Worm (Caenorhabditis elegans): ENCODE results near the gene pef-1.

Gene pef-1

DNA sequence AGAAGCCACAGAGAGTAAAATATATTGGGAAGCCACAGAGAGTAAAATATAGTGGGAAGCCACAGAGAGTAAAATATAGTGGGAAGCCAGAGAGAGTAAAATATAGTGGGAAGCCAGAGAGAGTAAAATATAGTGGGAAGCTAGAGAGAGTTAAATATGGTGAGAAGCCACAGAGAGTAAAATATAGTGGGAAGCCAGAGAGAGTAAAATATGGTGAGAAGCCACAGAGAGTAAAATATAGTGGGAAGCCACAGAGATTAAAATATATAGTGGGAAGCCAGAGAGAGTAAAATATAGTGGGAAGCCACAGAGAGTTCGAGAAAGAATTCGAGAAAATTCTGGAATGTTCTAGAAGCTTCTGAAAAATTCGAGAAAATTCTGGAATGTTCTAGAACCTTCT is 5.3 kb upstream of the pef-1 start:
- TF ChIP-seq ztf-16 (tag; optimal IDR thresholded peaks at IDR 0.05) (peak; percentile 42), ceh-31 (tag; optimal IDR thresholded peaks at IDR 0.05) (peak; percentile 81), F13H6.1 (tag; optimal IDR thresholded peaks at IDR 0.05) (peak; percentile 79), lim-6 (tag; optimal IDR thresholded peaks at IDR 0.05) (peak; percentile 91), zip-5 (tag; optimal IDR thresholded peaks at IDR 0.05) (peak; percentile 34), unc-86 (tag; optimal IDR thresholded peaks at IDR 0.05) (peak; percentile 35), ceh-14 (tag; optimal IDR thresholded peaks at IDR 0.05) (peak; percentile 83), pat-9 (tag; optimal IDR thresholded peaks at IDR 0.05) (peak; percentile 89), sdc-2 (tag; optimal IDR thresholded peaks at IDR 0.05) (peak; percentile 72), hlh-8 (tag; optimal IDR thresholded peaks at IDR 0.05) (peak; percentile 91), tbx-7 (tag; optimal IDR thresholded peaks at IDR 0.05) (peak; percentile 62), lin-11 (tag; optimal IDR thresholded peaks at IDR 0.05) (peak; percentile 94), eyg-1 (tag; optimal IDR thresholded peaks at IDR 0.05) (peak; percentile 57), fax-1 (tag; optimal IDR thresholded peaks at IDR 0.05) (peak; percentile 79), C08G9.2 (tag; optimal IDR thresholded peaks at IDR 0.05) (peak; percentile 76), elt-2 (tag; optimal IDR thresholded peaks at IDR 0.05) (peak; percentile 19), pqm-1 (tag; optimal IDR thresholded peaks at IDR 0.05) (peak; percentile 96), npax-4 (tag; optimal IDR thresholded peaks at IDR 0.05) (peak; percentile 79), ttx-3 (tag; optimal IDR thresholded peaks at IDR 0.05) (peak; percentile 41), elt-4 (tag; optimal IDR thresholded peaks at IDR 0.05) (peak; percentile 97), sox-4 (tag; optimal IDR thresholded peaks at IDR 0.05) (peak; percentile 94), rnt-1 (tag; optimal IDR thresholded peaks at IDR 0.05) (peak; percentile 65), hlh-13 (GFP tag; optimal IDR thresholded peaks at IDR 0.05) (peak; percentile 95), ceh-24 (tag; optimal IDR thresholded peaks at IDR 0.05) (peak; percentile 12), gmeb-2 (tag; optimal IDR thresholded peaks at IDR 0.05) (peak; percentile 80), T23F11.4 (GFP tag; optimal IDR thresholded peaks at IDR 0.05) (peak; percentile 56), ceh-19 (GFP tag; optimal IDR thresholded peaks at IDR 0.05) (peak; percentile 91), fkh-6 (tag; optimal IDR thresholded peaks at IDR 0.05) (peak; percentile 90), hlh-6 (tag; optimal IDR thresholded peaks at IDR 0.05) (peak; percentile 88), mec-3 (tag; optimal IDR thresholded peaks at IDR 0.05; ENCODE audit: borderline replicate concordance) (peak; percentile 76), tbx-2 (tag; optimal IDR thresholded peaks at IDR 0.05) (peak; percentile 97), ceh-18 (tag; optimal IDR thresholded peaks at IDR 0.05) (peak; percentile 34), pha-2 (tag; optimal IDR thresholded peaks at IDR 0.05) (peak; percentile 18), che-1 (tag; optimal IDR thresholded peaks at IDR 0.05) (peak; percentile 84), ceh-48 (tag; optimal IDR thresholded peaks at IDR 0.05) (peak; percentile 74), ceh-2 (tag; optimal IDR thresholded peaks at IDR 0.05) (peak; percentile 45), ceh-34 (tag; optimal IDR thresholded peaks at IDR 0.05) (peak; percentile 84), ets-4 (tag; optimal IDR thresholded peaks at IDR 0.05) (peak; percentile 83), madf-2 (tag; optimal IDR thresholded peaks at IDR 0.05) (peak; percentile 97), ref-2 (tag; optimal IDR thresholded peaks at IDR 0.05) (peak; percentile 53), C38D4.7 (GFP tag; optimal IDR thresholded peaks at IDR 0.05) (peak; percentile 66), unc-42 (tag; optimal IDR thresholded peaks at IDR 0.05) (peak; percentile 67), K02D7.2 (tag; optimal IDR thresholded peaks at IDR 0.05) (peak; percentile 84), pag-3 (tag; optimal IDR thresholded peaks at IDR 0.05; ENCODE audit: borderline replicate concordance) (peak; percentile 97), syd-9 (tag; optimal IDR thresholded peaks at IDR 0.05) (peak; percentile 63), Y22D7AL.16 (tag; optimal IDR thresholded peaks at IDR 0.05) (peak; percentile 97), ceh-6 (GFP tag; optimal IDR thresholded peaks at IDR 0.05) (peak; percentile 32)

Measured in whole organism, late embryonic.